Fruit fly (Drosophila melanogaster): Measurements from ENCODE around the gene Pfdn6.

dm6 chr3L:19906780-19907705 is 16.4 kb upstream of the Pfdn6 start:
- TF ChIP-seq psq (optimal IDR thresholded peaks at IDR 0.05) (no peak), CG8478 (optimal IDR thresholded peaks at IDR 0.05) (peak; percentile 37), EcR (GFP tag; optimal IDR thresholded peaks at IDR 0.05) (no peak), Dll (optimal IDR thresholded peaks at IDR 0.05) (no peak), pan (optimal IDR thresholded peaks at IDR 0.05) (no peak), usp (GFP tag; optimal IDR thresholded peaks at IDR 0.05) (no peak)

Measured in whole organism.